Worm (Caenorhabditis elegans) whole organism, L1 larva: ENCODE data around the gene Y57G11C.46.
A peak's percentile ranks its signal among the peaks of the same experiment; 100 is the strongest.

Experiments used
- C04F5.9 ChIP-seq: sonication (generic microtip); optimal IDR thresholded peaks from 2 replicates; lab custom pipeline; 2016; ENCODE audit warnings: missing genetic modification characterization, missing compliant biosample characterization
- C16A3.4 ChIP-seq: fragments of 150-350 bp; optimal IDR thresholded peaks from 2 replicates; lab custom pipeline; 2014; ENCODE audit warnings: missing biosample characterization, missing genetic modification characterization
- C34B4.2 ChIP-seq: sonication (generic microtip); optimal IDR thresholded peaks from 2 replicates; lab custom pipeline; 2017; ENCODE audit warnings: mild to moderate bottlenecking, missing genetic modification characterization, missing compliant biosample characterization
- Y116A8C.19 ChIP-seq: sonication (generic microtip); optimal IDR thresholded peaks from 2 replicates; lab custom pipeline; 2016; ENCODE audit warnings: missing compliant biosample characterization, missing genetic modification characterization, borderline replicate concordance
- aha-1 ChIP-seq: fragments of 150-350 bp; optimal IDR thresholded peaks from 2 replicates; lab custom pipeline; 2014; ENCODE audit warnings: missing biosample characterization, missing genetic modification characterization
- alr-1 ChIP-seq: fragments of 200-800 bp; sonication (Bioruptor generic); optimal IDR thresholded peaks from 2 replicates; lab custom pipeline; 2018; ENCODE audit warnings: borderline replicate concordance, mild to moderate bottlenecking, missing genetic modification characterization, missing compliant biosample characterization
- aly-2 ChIP-seq: fragments of 150-350 bp; optimal IDR thresholded peaks from 2 replicates; lab custom pipeline; 2014; ENCODE audit warnings: missing biosample characterization, missing genetic modification characterization
- ama-1 ChIP-seq: fragments of 150-350 bp; optimal IDR thresholded peaks from 2 replicates; lab custom pipeline; 2014
- ceh-63 ChIP-seq: fragments of 200-800 bp; sonication (Bioruptor generic); optimal IDR thresholded peaks from 2 replicates; lab custom pipeline; 2018; ENCODE audit warnings: mild to moderate bottlenecking, missing genetic modification characterization, missing compliant biosample characterization
- ceh-8 ChIP-seq: fragments of 200-800 bp; sonication (Bioruptor generic); optimal IDR thresholded peaks from 2 replicates; lab custom pipeline; 2018; ENCODE audit warnings: mild to moderate bottlenecking, missing genetic modification characterization, moderate library complexity, missing compliant biosample characterization
- ceh-82 ChIP-seq, 3 experiments: fragments of 150-350 bp in 1 of 3; sonication (generic microtip) in 2 of 3; optimal IDR thresholded peaks; 2 replicates each; lab custom pipeline; 2014 to 2017; ENCODE audit warnings: missing biosample characterization in 3 of 3, missing genetic modification characterization in 3 of 3
- ces-1 ChIP-seq: fragments of 150-350 bp; optimal IDR thresholded peaks from 2 replicates; lab custom pipeline; 2014; ENCODE audit warnings: missing biosample characterization, missing genetic modification reagents, missing genetic modification characterization
- dpl-1 ChIP-seq, 3 experiments: fragments of 150-350 bp in 2 of 3; sonication (generic microtip) in 1 of 3; optimal IDR thresholded peaks; 2 replicates each; lab custom pipeline; 2014 to 2017; ENCODE audit warnings: missing biosample characterization in 3 of 3, missing genetic modification characterization in 3 of 3, missing genetic modification reagents in 3 of 3
- dsc-1 ChIP-seq: sonication (generic microtip); optimal IDR thresholded peaks from 2 replicates; lab custom pipeline; 2016; ENCODE audit warnings: mild to moderate bottlenecking, missing genetic modification characterization, missing compliant biosample characterization
- elt-3 ChIP-seq, 6 experiments: fragments of 150-350 bp in 1 of 6; sonication (generic microtip); optimal IDR thresholded peaks; 2 replicates each; lab custom pipeline; 2017 to 2018; ENCODE audit warnings: missing biosample characterization in 6 of 6, missing genetic modification characterization in 6 of 6, inconsistent platforms in 1 of 6
- fkh-8 ChIP-seq: sonication (generic microtip); optimal IDR thresholded peaks from 2 replicates; lab custom pipeline; 2016; ENCODE audit warnings: mild to moderate bottlenecking, missing genetic modification characterization, missing compliant biosample characterization
- fos-1 ChIP-seq: fragments of 150-350 bp; optimal IDR thresholded peaks from 2 replicates; lab custom pipeline; 2014; ENCODE audit warnings: missing biosample characterization, missing genetic modification characterization
- grh-1 ChIP-seq: fragments of 200-800 bp; sonication (Bioruptor generic); IDR thresholded peaks from 2 replicates; pipeline ENCODE4 v1.3.6; 2022; ENCODE audit warnings: missing genetic modification reagents, missing genetic modification characterization, missing compliant biosample characterization
- hlh-17 ChIP-seq: fragments of 200-800 bp; sonication (Bioruptor generic); optimal IDR thresholded peaks from 2 replicates; lab custom pipeline; 2018; ENCODE audit warnings: missing genetic modification characterization, mild to moderate bottlenecking, missing compliant biosample characterization, moderate library complexity, borderline replicate concordance
- jun-1 ChIP-seq: fragments of 150-350 bp; optimal IDR thresholded peaks from 2 replicates; lab custom pipeline; 2014; ENCODE audit warnings: missing biosample characterization, missing genetic modification reagents, missing genetic modification characterization
- lin-15B ChIP-seq: fragments of 150-350 bp; sonication (generic microtip); optimal IDR thresholded peaks from 3 replicates; lab custom pipeline; 2014; ENCODE audit warnings: missing biosample characterization, missing genetic modification characterization
- lin-35 ChIP-seq, 2 experiments: fragments of 150-350 bp; optimal IDR thresholded peaks; 2 replicates each; lab custom pipeline; 2014; ENCODE audit warnings: missing biosample characterization in 2 of 2, missing genetic modification characterization in 2 of 2, missing genetic modification reagents in 2 of 2
- mab-9 ChIP-seq: fragments of 200-800 bp; sonication (Bioruptor generic); IDR thresholded peaks from 2 replicates; pipeline ENCODE4 v1.3.6; 2022; ENCODE audit warnings: missing genetic modification reagents, missing genetic modification characterization, missing compliant biosample characterization
- mdl-1 ChIP-seq, 2 experiments: fragments of 150-350 bp; optimal IDR thresholded peaks; 2 replicates each; lab custom pipeline; 2014 to 2017; ENCODE audit warnings: missing biosample characterization in 2 of 2, missing genetic modification characterization in 2 of 2, inconsistent platforms in 1 of 2
- mep-1 ChIP-seq: fragments of 150-350 bp; optimal IDR thresholded peaks from 2 replicates; lab custom pipeline; 2014; ENCODE audit warnings: missing biosample characterization, missing genetic modification characterization
- nhr-11 ChIP-seq: fragments of 150-350 bp; optimal IDR thresholded peaks from 2 replicates; lab custom pipeline; 2014; ENCODE audit warnings: missing biosample characterization, missing genetic modification characterization
- nhr-12 ChIP-seq: sonication (generic microtip); optimal IDR thresholded peaks from 2 replicates; lab custom pipeline; 2017; ENCODE audit warnings: missing biosample characterization, missing genetic modification characterization
- nhr-19 ChIP-seq: fragments of 200-800 bp; sonication (Bioruptor generic); conservative IDR thresholded peaks from 2 replicates; pipeline ENCODE4 v1.3.6; 2022; ENCODE audit warnings: missing genetic modification characterization, missing compliant biosample characterization
- nhr-20 ChIP-seq: sonication (generic microtip); optimal IDR thresholded peaks from 2 replicates; lab custom pipeline; 2016; ENCODE audit warnings: mild to moderate bottlenecking, missing genetic modification characterization, missing compliant biosample characterization
- nhr-28 ChIP-seq: fragments of 150-350 bp; optimal IDR thresholded peaks from 2 replicates; lab custom pipeline; 2014; ENCODE audit warnings: missing biosample characterization, missing genetic modification characterization
- nhr-47 ChIP-seq: sonication (generic microtip); optimal IDR thresholded peaks from 2 replicates; lab custom pipeline; 2016; ENCODE audit warnings: mild to moderate bottlenecking, missing genetic modification characterization, moderate library complexity, missing compliant biosample characterization
- nhr-71 ChIP-seq: sonication (generic microtip); optimal IDR thresholded peaks from 2 replicates; lab custom pipeline; 2016; ENCODE audit warnings: mild to moderate bottlenecking, missing genetic modification characterization, moderate library complexity, missing compliant biosample characterization
- nhr-76 ChIP-seq: sonication (generic microtip); optimal IDR thresholded peaks from 2 replicates; lab custom pipeline; 2017; ENCODE audit warnings: missing biosample characterization, missing genetic modification characterization
- nhr-77 ChIP-seq: fragments of 150-350 bp; optimal IDR thresholded peaks from 2 replicates; lab custom pipeline; 2014; ENCODE audit warnings: missing biosample characterization, missing genetic modification characterization
- nhr-84 ChIP-seq: sonication (generic microtip); optimal IDR thresholded peaks from 2 replicates; lab custom pipeline; 2017; ENCODE audit warnings: missing biosample characterization, missing genetic modification characterization
- nhr-85 ChIP-seq: sonication (generic microtip); peaks from one replicate; lab custom pipeline; 2016; ENCODE audit warnings: missing genetic modification characterization, inconsistent platforms, missing compliant biosample characterization
- nhr-90 ChIP-seq: sonication (generic microtip); optimal IDR thresholded peaks from 2 replicates; lab custom pipeline; 2016; ENCODE audit warnings: mild to moderate bottlenecking, missing genetic modification characterization, missing compliant biosample characterization; ENCODE audit not compliant: poor library complexity
- pag-3 ChIP-seq: sonication (generic microtip); optimal IDR thresholded peaks from 2 replicates; lab custom pipeline; 2017; ENCODE audit warnings: missing genetic modification characterization, mild to moderate bottlenecking, missing compliant biosample characterization, antibody characterized with exemption, borderline replicate concordance; ENCODE audit not compliant: insufficient read depth
- pax-3 ChIP-seq: fragments of 200-800 bp; sonication (Bioruptor generic); optimal IDR thresholded peaks from 2 replicates; lab custom pipeline; 2018; ENCODE audit warnings: mild to moderate bottlenecking, missing genetic modification characterization, moderate library complexity, missing compliant biosample characterization
- pqm-1 ChIP-seq: sonication (generic microtip); optimal IDR thresholded peaks from 3 replicates; lab custom pipeline; 2017; ENCODE audit warnings: missing biosample characterization, missing genetic modification characterization
- rnt-1 ChIP-seq: sonication (generic microtip); optimal IDR thresholded peaks from 2 replicates; lab custom pipeline; 2016; ENCODE audit warnings: mild to moderate bottlenecking, missing genetic modification characterization, moderate library complexity, missing compliant biosample characterization
- skn-1 ChIP-seq: fragments of 150-350 bp; optimal IDR thresholded peaks from 2 replicates; lab custom pipeline; 2014; ENCODE audit warnings: missing biosample characterization, missing genetic modification characterization
- snpc-4 ChIP-seq: fragments of 150-350 bp; optimal IDR thresholded peaks from 2 replicates; lab custom pipeline; 2014; ENCODE audit warnings: missing biosample characterization, missing genetic modification characterization
- sptf-1 ChIP-seq: fragments of 150-350 bp; optimal IDR thresholded peaks from 2 replicates; lab custom pipeline; 2014; ENCODE audit warnings: missing biosample characterization, missing genetic modification characterization
- sup-37 ChIP-seq: fragments of 200-800 bp; sonication (Bioruptor generic); optimal IDR thresholded peaks from 2 replicates; lab custom pipeline; 2018; ENCODE audit warnings: mild to moderate bottlenecking, missing genetic modification characterization, missing compliant biosample characterization
- swsn-7 ChIP-seq: sonication (generic microtip); optimal IDR thresholded peaks from 2 replicates; lab custom pipeline; 2016; ENCODE audit warnings: missing genetic modification characterization, missing compliant biosample characterization
- tbx-2 ChIP-seq: sonication (generic microtip); optimal IDR thresholded peaks from 2 replicates; lab custom pipeline; 2016; ENCODE audit warnings: missing genetic modification characterization, missing compliant biosample characterization
- vab-15 ChIP-seq: sonication (generic microtip); optimal IDR thresholded peaks from 2 replicates; lab custom pipeline; 2017; ENCODE audit warnings: missing genotype, mild to moderate bottlenecking, missing genetic modification characterization, missing compliant biosample characterization
- zag-1 ChIP-seq: fragments of 150-350 bp; optimal IDR thresholded peaks from 2 replicates; lab custom pipeline; 2014; ENCODE audit warnings: missing biosample characterization, missing genetic modification characterization
- zip-4 ChIP-seq: fragments of 200-800 bp; sonication (Bioruptor generic); optimal IDR thresholded peaks from 2 replicates; lab custom pipeline; 2018; ENCODE audit warnings: mild to moderate bottlenecking, missing genetic modification characterization, moderate library complexity, missing compliant biosample characterization
- ztf-11 ChIP-seq, 2 experiments: sonication (generic microtip); optimal IDR thresholded peaks; 2 replicates each; lab custom pipeline; 2016 to 2017; ENCODE audit warnings: missing genetic modification characterization in 2 of 2, missing biosample characterization in 1 of 2, missing compliant biosample characterization in 1 of 2
- ztf-4 ChIP-seq: fragments of 150-350 bp; optimal IDR thresholded peaks from 2 replicates; lab custom pipeline; 2014; ENCODE audit warnings: missing biosample characterization, missing genetic modification characterization

The Y57G11C.46 gene

ce11 chrIV:14767693-14768251 lies 48.4 kb downstream of the Y57G11C.46 start, which contains the start of the genes mrps-7 and Y57G11C.3:
Gene mrps-7, minus strand, starts transcription at chrIV:14767730.
Gene Y57G11C.3, plus strand, starts transcription at chrIV:14768201.
- TF ChIP-seq fkh-8 (tag; lab: Kevin White, UChicago) (peak; percentile 95), nhr-77 (tag; lab: Kevin White, UChicago) (peak; percentile 93), nhr-85 (tag; lab: Kevin White, UChicago) (peak; percentile 96), pag-3 (tag; lab: Kevin White, UChicago) (no peak), lin-15B (tag; lab: Kevin White, UChicago) (peak; percentile 97), nhr-20 (tag; lab: Kevin White, UChicago) (peak; percentile 96), nhr-47 (tag; lab: Kevin White, UChicago) (peak; percentile 97), grh-1 (GFP tag; lab: Robert Waterston, UW) (peak; percentile 88), jun-1 (peak; percentile 87), fos-1 (tag; lab: Kevin White, UChicago) (peak; percentile 92), nhr-90 (tag; lab: Kevin White, UChicago) (peak; percentile 96), dsc-1 (tag; lab: Kevin White, UChicago) (peak; percentile 93), nhr-84 (tag; lab: Kevin White, UChicago) (no peak), nhr-71 (peak; percentile 97), ceh-82 (tag; optimal IDR thresholded peaks at IDR 0.05; lab: Kevin White, UChicago) (peak; percentile 95 to 98 (median 98)), C34B4.2 (tag; lab: Kevin White, UChicago) (peak; percentile 54), ztf-4 (tag; lab: Kevin White, UChicago) (peak; percentile 70), Y116A8C.19 (tag; lab: Kevin White, UChicago) (no peak), vab-15 (tag; lab: Kevin White, UChicago) (peak; percentile 81), skn-1 (tag; lab: Kevin White, UChicago) (peak; percentile 93), pqm-1 (tag; lab: Kevin White, UChicago) (peak; percentile 13), pax-3 (tag; lab: Kevin White, UChicago) (peak; percentile 87), snpc-4 (peak; percentile 89), aly-2 (tag; lab: Kevin White, UChicago) (peak; percentile 94), rnt-1 (tag; lab: Kevin White, UChicago) (peak; percentile 95), nhr-76 (no peak), nhr-12 (tag; lab: Kevin White, UChicago) (peak; percentile 33), nhr-11 (peak; percentile 77), C04F5.9 (tag; lab: Kevin White, UChicago) (peak; percentile 76), dpl-1 (GFP tag; optimal IDR thresholded peaks at IDR 0.05; lab: Kevin White, UChicago) (peak; percentile 81 to 86 (median 86)), aha-1 (tag; lab: Kevin White, UChicago) (peak; percentile 71), mab-9 (GFP tag; lab: Robert Waterston, UW) (peak; percentile 82), hlh-17 (GFP tag; lab: Kevin White, UChicago) (no peak), lin-35 (GFP tag; optimal IDR thresholded peaks at IDR 0.05; lab: Kevin White, UChicago) (peak; percentile 89 to 94), mdl-1 (tag; optimal IDR thresholded peaks at IDR 0.05; lab: Kevin White, UChicago) (peak in 1 of 2 experiments; percentile 93), ces-1 (GFP tag; lab: Kevin White, UChicago) (no peak), mep-1 (tag; lab: Kevin White, UChicago) (peak; percentile 90), sup-37 (peak; percentile 78), C16A3.4 (peak; percentile 97), ceh-8 (GFP tag; lab: Kevin White, UChicago) (peak; percentile 88), alr-1 (tag; lab: Kevin White, UChicago) (no peak), ceh-63 (no peak), ztf-11 (tag; optimal IDR thresholded peaks at IDR 0.05; lab: Kevin White, UChicago) (peak in 1 of 2 experiments; percentile 72), tbx-2 (tag; lab: Kevin White, UChicago) (peak; percentile 95), ama-1 (lab: Kevin White, UChicago) (peak; percentile 84), zip-4 (GFP tag; lab: Kevin White, UChicago) (peak; percentile 92), swsn-7 (peak; percentile 96), nhr-28 (no peak), nhr-19 (peak; percentile 94), zag-1 (tag; lab: Kevin White, UChicago) (peak; percentile 57), sptf-1 (no peak), elt-3 (tag; optimal IDR thresholded peaks at IDR 0.05; lab: Kevin White, UChicago) (peak in 3 of 6 experiments; percentile 42 to 93 (median 91))
